Worm (Caenorhabditis elegans): ENCODE data around the gene C17C3.3.

C17C3.3 gene

DNA sequence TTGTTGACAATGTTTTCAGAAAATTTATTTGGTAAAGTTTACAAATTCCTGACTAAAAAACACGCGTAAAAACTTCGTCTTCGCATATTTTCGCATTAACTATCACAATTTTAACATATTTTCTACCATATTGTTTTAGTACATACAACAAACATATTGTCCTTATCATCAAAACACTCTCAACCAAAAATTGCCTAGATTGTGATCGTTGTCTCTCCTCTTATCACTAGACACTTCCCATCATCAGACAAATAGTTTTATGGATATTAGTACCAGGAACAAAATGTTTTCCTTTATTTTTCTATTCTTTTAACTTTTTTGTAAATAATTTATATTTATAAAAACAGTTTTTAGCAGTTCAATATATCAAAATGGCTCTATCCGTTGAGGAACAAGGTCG, at the start of gene C17C3.3:
Gene C17C3.3 (plus strand): TSS at position 346 of the 400 bp plus-strand sequence.
- TF ChIP-seq ets-7 (tag; optimal IDR thresholded peaks at IDR 0.05) (no peak), B0310.2 (tag; optimal IDR thresholded peaks at IDR 0.05) (no peak), sea-1 (GFP tag; conservative IDR thresholded peaks at IDR 0.05) (no peak), hmbx-1 (tag; optimal IDR thresholded peaks at IDR 0.05) (no peak), tra-4 (tag; optimal IDR thresholded peaks at IDR 0.05) (no peak), ama-1 (optimal IDR thresholded peaks at IDR 0.05) (no peak), aly-1 (tag; optimal IDR thresholded peaks at IDR 0.05) (no peak), hmg-4 (GFP tag; optimal IDR thresholded peaks at IDR 0.05) (no peak), F13C5.2 (tag; optimal IDR thresholded peaks at IDR 0.05) (no peak), hnd-1 (tag; optimal IDR thresholded peaks at IDR 0.05) (no peak), ceh-13 (GFP tag; optimal IDR thresholded peaks at IDR 0.05) (no peak), pes-1 (GFP tag; IDR thresholded peaks at IDR 0.05) (no peak)

DNA sequence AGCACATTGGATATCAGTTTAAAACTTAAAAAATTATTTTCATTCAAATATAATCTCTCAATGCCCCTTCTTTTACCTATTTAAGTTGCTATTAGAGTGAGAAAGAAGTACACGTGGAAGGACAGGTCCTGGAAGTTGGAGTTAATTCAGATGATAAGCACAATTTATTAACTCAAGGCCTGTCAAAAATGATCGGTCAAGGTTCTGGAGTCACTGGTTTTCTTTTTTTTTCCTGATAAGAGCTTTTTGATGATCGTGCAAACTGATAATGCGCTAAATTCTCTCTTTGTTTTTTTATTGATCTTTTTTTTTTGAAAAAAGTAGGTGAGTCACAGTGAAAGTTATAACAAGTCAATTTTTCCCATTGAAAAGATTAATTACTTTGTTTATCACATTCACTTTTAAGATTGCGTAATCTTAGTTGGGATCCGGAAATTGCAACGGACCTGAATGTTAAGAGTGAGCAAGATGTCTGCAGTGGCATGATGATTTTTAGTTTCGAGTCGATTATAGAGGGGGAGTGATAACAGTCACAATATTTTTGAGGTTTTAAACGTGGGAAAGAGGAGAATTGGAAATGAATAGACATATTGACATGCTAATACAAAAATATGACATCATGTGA, 49.0 kb upstream of the C17C3.3 start:
- no peak for TF ChIP-seq ets-7 (tag; optimal IDR thresholded peaks at IDR 0.05)
- no peak for TF ChIP-seq scrt-1 (GFP tag; IDR thresholded peaks at IDR 0.05)
- no peak for TF ChIP-seq tbx-37 (GFP tag; conservative IDR thresholded peaks at IDR 0.05)
- TF ChIP-seq F13C5.2 (tag; optimal IDR thresholded peaks at IDR 0.05): no peak
- TF ChIP-seq tra-4 (tag; optimal IDR thresholded peaks at IDR 0.05): no peak
- no peak for TF ChIP-seq ceh-36 (tag; optimal IDR thresholded peaks at IDR 0.05)
- no peak for TF ChIP-seq pes-1 (GFP tag; IDR thresholded peaks at IDR 0.05)
- no peak for TF ChIP-seq B0310.2 (tag; optimal IDR thresholded peaks at IDR 0.05)
- no peak for TF ChIP-seq sea-1 (GFP tag; conservative IDR thresholded peaks at IDR 0.05)
- TF ChIP-seq ama-1 (optimal IDR thresholded peaks at IDR 0.05): no peak
- no peak for TF ChIP-seq hmbx-1 (tag; optimal IDR thresholded peaks at IDR 0.05)

DNA sequence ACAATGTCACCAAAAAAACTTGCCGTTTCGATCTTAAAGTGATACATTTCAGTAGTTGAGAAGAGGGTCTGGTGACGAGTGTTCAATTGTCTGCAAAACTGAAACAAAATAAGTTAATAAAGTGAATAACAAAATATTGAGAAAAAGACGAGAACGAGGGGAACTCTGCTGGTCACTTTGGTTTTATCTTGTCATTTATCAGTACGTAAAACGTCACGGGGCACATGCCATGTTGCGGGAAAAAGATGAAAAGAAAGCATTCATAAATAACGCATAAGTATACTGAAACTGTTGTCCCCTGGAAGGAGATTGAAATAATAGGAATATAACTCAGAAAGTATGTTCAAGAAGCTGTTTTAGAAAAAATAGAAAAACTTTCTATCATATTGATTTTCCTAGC, 46.7 kb upstream of the C17C3.3 start, which contains the start of gene sahd-1:
Gene sahd-1 (minus strand): TSS at position 100 of the 400 bp plus-strand sequence.
- TF ChIP-seq F13C5.2 (tag; optimal IDR thresholded peaks at IDR 0.05): no peak
- TF ChIP-seq flt-1 (GFP tag; IDR thresholded peaks at IDR 0.05): no peak
- no peak for TF ChIP-seq scrt-1 (GFP tag; IDR thresholded peaks at IDR 0.05)
- no peak for TF ChIP-seq hnd-1 (tag; optimal IDR thresholded peaks at IDR 0.05)
- no peak for TF ChIP-seq ama-1 (optimal IDR thresholded peaks at IDR 0.05)
- no peak for TF ChIP-seq ceh-13 (GFP tag; optimal IDR thresholded peaks at IDR 0.05)
- TF ChIP-seq tra-4 (tag; optimal IDR thresholded peaks at IDR 0.05): no peak
- TF ChIP-seq hmg-4 (GFP tag; optimal IDR thresholded peaks at IDR 0.05): no peak
- TF ChIP-seq aly-1 (tag; optimal IDR thresholded peaks at IDR 0.05): no peak

DNA sequence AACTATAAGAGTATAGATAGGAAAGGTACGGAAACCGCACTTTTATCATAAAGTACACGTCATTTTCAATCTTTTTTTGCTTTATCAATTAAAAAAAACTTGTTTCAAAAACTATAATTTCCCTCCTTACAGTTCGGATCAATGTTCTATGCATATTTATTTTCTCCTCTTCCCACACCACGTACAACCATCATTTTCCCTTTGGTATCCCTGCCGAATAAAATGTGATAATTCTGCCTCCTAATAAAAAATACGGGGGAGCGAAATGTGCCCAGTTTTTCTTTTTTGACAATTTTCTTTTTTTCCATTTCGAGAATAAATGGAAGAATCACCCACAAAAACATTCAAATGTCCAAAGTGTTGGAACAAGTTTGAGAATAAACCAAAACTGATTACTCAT, 46.0 kb upstream of the C17C3.3 start, which contains the start of gene ZK177.3:
Gene ZK177.3 (plus strand): TSS at position 301 of the 400 bp plus-strand sequence.
- TF ChIP-seq hmg-4 (GFP tag; optimal IDR thresholded peaks at IDR 0.05) (no peak), ceh-13 (GFP tag; optimal IDR thresholded peaks at IDR 0.05) (no peak), hmbx-1 (tag; optimal IDR thresholded peaks at IDR 0.05) (no peak)

DNA sequence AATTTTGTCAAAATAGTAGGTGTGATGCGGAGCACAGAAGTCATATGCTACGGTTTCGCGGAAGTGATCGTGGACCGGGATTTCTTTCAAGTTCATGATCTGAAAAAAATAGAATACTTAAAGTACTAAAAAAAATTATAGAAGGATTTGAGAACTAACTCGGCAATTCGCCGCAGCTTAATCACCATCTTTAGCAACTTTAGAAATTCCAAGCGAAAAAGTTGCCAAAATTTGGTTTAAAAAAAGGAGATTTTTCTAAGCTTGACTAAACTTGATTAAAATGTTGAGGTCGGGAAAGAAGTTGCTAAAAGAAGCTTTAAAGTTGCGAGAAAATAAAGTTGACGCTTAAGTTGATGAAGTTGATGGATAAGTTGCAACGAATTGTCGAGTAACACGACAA, 43.9 kb upstream of the C17C3.3 start, which contains the start of gene ZK177.9:
Gene ZK177.9 (minus strand): TSS at position 101 of the 400 bp plus-strand sequence.
- no peak for TF ChIP-seq F13C5.2 (tag; optimal IDR thresholded peaks at IDR 0.05)
- no peak for TF ChIP-seq ceh-36 (tag; optimal IDR thresholded peaks at IDR 0.05)

DNA sequence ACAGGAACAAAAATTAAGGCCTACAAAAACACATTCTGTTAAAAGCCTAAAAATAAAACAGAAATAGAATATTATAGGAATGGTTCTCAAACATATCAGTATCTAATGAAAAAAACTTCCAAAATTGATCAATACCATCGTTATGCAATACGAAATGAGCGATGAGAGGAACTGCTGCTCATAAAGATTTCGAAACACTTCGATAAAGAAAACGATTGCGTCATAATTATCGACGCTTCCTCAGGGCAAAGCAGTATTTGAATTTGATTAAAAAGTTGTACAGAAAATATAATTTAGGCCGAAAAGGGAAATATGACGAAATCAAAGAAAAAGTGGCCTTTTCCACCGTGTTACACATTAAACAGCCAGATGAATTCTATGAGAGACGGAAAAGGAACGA, 43.5 kb upstream of the C17C3.3 start:
- no peak for TF ChIP-seq pes-1 (GFP tag; IDR thresholded peaks at IDR 0.05)
- no peak for TF ChIP-seq ceh-36 (tag; optimal IDR thresholded peaks at IDR 0.05)
- no peak for TF ChIP-seq hmbx-1 (tag; optimal IDR thresholded peaks at IDR 0.05)
- TF ChIP-seq hmg-4 (GFP tag; optimal IDR thresholded peaks at IDR 0.05): no peak
- TF ChIP-seq aly-1 (tag; optimal IDR thresholded peaks at IDR 0.05): no peak

DNA sequence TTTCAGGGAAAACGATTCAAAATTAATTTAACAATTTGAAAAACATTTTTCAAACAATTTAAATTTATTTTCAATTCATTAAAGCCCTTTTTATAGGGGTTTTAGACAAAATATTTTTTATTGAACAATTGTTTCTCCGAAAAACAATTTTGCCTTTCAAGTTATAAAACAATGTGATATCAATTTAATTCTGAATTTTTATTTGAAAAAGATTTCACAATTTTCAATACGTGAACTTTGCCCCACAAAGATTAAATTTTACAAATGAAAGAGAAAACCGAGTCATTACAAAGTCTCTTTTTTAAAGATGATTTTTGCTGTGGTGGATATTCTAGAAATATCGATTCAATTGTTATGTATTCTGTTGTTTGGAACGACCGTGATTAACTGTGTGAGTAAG, 42.6 kb upstream of the C17C3.3 start, which contains the start of gene ZK177.2:
Gene ZK177.2 (plus strand): TSS at position 301 of the 400 bp plus-strand sequence.
- TF ChIP-seq tbx-37 (GFP tag; conservative IDR thresholded peaks at IDR 0.05) (no peak), F13C5.2 (tag; optimal IDR thresholded peaks at IDR 0.05) (no peak), tra-4 (tag; optimal IDR thresholded peaks at IDR 0.05) (no peak), tbx-11 (GFP tag; IDR thresholded peaks at IDR 0.05) (no peak), sea-1 (GFP tag; conservative IDR thresholded peaks at IDR 0.05) (no peak), pes-1 (GFP tag; IDR thresholded peaks at IDR 0.05) (no peak), B0310.2 (tag; optimal IDR thresholded peaks at IDR 0.05) (no peak), ceh-36 (tag; optimal IDR thresholded peaks at IDR 0.05) (no peak), ama-1 (optimal IDR thresholded peaks at IDR 0.05) (no peak), ceh-13 (GFP tag; optimal IDR thresholded peaks at IDR 0.05) (no peak), hnd-1 (tag; optimal IDR thresholded peaks at IDR 0.05) (no peak)

DNA sequence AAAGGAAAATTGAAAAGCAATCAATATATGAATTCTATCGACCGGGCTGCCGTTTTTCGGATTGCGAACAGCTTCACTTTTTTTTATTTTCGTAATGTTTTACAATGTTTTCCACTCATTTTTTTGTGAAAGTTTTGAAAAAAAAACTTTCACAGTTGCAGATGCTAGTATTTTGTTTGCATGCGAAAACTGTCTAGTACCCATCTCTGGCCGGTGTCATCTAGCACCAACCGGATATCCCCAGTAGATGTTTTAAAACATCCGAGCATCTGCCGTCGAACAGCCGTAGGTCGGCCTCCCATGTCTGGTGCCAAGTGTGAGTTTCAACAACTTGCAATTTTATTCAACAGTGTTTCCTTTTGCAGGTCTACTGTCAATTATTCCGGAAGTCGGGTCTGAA, 40.1 kb upstream of the C17C3.3 start, which contains the start of gene ZK177.12:
Gene ZK177.12 (plus strand): TSS at position 301 of the 400 bp plus-strand sequence.
- TF ChIP-seq ama-1 (optimal IDR thresholded peaks at IDR 0.05) (no peak), tbx-11 (GFP tag; IDR thresholded peaks at IDR 0.05) (no peak), sea-1 (GFP tag; conservative IDR thresholded peaks at IDR 0.05) (no peak), F13C5.2 (tag; optimal IDR thresholded peaks at IDR 0.05) (no peak), hmbx-1 (tag; optimal IDR thresholded peaks at IDR 0.05) (no peak), ceh-13 (GFP tag; optimal IDR thresholded peaks at IDR 0.05) (no peak), pes-1 (GFP tag; IDR thresholded peaks at IDR 0.05) (no peak)

DNA sequence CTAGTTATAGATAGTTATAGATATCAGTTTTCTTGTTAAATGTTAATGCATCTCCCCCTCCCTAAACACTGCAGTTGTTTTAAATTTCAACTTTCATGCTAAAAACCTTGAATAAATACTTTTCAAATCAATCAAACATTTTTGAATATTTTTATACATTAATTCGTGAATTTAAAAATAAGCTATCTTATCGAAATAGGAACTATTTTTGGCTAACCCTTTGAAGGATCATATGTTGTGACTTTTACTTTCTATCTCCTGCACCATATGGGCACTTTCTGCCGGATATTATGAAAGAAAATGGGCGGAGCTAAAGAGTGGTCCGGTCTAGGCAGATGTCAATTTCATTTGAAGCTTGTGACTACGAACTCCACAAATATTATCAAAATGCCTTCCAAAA, 38.9 kb upstream of the C17C3.3 start, which contains the start of gene ZK177.11:
Gene ZK177.11 (plus strand): TSS at position 301 of the 400 bp plus-strand sequence.
- no peak for TF ChIP-seq ceh-36 (tag; optimal IDR thresholded peaks at IDR 0.05)
- no peak for TF ChIP-seq flt-1 (GFP tag; IDR thresholded peaks at IDR 0.05)
- TF ChIP-seq ets-7 (tag; optimal IDR thresholded peaks at IDR 0.05): no peak
- no peak for TF ChIP-seq sea-1 (GFP tag; conservative IDR thresholded peaks at IDR 0.05)

Measured in whole organism, early embryonic.